Worm (Caenorhabditis elegans) whole organism, early embryonic: Measurements from ENCODE around the gene K10B2.4.

ENCODE experiments used
- pes-1 ChIP-seq: fragments of 200-800 bp; sonication (Bioruptor generic); IDR thresholded peaks from 2 replicates; pipeline ENCODE4 v1.3.6; 2022; ENCODE audit warnings: missing genetic modification reagents, missing genetic modification characterization, missing compliant biosample characterization
- tbx-11 ChIP-seq: fragments of 200-800 bp; sonication (Bioruptor generic); IDR thresholded peaks from 2 replicates; pipeline ENCODE4 v1.3.6; 2022; ENCODE audit warnings: missing genetic modification characterization, missing compliant biosample characterization
- tra-4 ChIP-seq: sonication (generic microtip); optimal IDR thresholded peaks from 2 replicates; lab custom pipeline; 2017; ENCODE audit warnings: missing genetic modification characterization, missing compliant biosample characterization

DNA sequence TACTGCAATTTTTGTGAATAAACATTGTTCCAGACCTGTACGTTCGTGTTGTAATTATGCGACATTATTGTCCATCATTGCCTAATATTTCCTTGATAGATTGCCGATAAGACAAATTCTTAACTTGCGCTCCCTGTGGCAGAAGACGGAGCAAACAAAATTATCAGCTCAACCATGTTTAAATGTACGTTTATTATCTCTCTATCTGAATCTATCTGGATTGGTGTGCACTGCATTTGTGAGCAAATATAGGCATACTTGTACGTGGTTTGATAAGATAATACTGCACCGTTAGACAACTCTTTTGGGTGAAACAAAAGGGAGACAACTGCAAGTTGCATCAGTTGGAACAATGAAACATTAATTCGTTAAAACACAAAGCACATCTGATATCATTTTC lies 33.4 kb downstream of the K10B2.4 start:
- no peak for TF ChIP-seq tbx-11 (GFP tag; lab: Robert Waterston, UW)
- no peak for TF ChIP-seq pes-1
- no peak for TF ChIP-seq tra-4
